Fruit fly (Drosophila melanogaster) whole organism, larva: Measurements from ENCODE around the gene pod1.
A peak's percentile ranks its signal among the peaks of the same experiment; 100 is the strongest.

Experiments
- noc ChIP-seq: fragments of 200-800 bp; sonication (Bioruptor generic); optimal IDR thresholded peaks from 3 replicates; lab custom pipeline; 2019; ENCODE audit warnings: missing biosample characterization, mild to moderate bottlenecking, missing genetic modification characterization, moderate library complexity

Gene pod1

dm6 chrX:6795987-6796691 lies 7.3 kb upstream of the pod1 start:
- no peak for TF ChIP-seq noc (tag; lab: Kevin White, UChicago)

DNA sequence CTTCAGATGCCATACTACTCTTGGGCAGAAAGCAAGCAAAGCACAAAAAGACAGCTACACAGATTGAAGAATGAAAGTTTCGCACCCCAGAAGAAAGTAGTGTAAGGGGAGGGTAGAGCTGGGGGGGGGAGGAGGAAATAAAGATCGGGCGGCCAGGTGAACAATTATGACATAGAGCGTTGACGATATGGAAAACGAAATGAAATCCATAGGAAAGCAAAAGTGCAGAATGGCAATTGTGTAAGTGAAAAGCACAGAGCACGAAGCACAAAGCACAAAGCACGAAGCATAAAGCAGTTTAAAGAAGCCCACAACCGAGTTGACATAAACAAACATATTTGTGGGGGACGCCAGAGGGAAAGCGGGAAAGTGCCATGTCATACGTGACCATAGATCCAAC lies 6.5 kb upstream of the pod1 start:
- TF ChIP-seq noc (tag; lab: Kevin White, UChicago) = no peak

DNA sequence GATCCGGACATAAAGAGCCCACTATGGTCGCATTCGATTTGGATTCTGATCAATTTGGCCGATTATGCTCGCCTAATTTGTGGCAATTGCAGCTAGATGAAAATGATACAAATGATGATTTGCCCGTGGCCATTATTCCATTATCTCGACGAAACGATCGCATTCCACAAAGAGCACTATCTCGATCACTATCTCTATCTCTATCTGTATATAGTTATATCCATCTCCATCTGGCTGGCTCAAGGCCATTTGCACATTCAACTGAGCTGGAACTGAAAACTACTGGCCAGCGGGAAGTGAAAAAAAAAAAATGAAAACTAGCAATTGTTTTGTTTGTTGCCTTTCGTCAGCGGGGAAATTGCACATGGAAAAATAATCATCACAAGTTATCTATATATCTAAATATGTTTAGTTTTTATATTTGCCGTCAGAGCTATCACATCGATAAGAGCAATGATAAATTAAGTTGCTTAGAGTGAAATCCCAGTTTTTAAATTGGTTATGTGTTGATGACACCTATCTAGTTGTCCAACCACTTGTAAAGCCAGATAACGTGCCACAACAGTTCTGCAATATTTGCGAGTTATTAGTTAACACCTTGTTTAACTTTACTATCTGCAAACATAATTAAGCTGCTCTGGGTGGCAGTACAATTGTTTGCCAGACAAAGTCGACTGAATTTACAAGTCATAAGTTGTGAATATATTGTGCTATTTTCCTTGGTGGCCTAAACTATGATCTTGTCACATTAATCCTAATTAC lies 4.0 kb upstream of the pod1 start:
- no peak for TF ChIP-seq noc (tag; lab: Kevin White, UChicago)

DNA sequence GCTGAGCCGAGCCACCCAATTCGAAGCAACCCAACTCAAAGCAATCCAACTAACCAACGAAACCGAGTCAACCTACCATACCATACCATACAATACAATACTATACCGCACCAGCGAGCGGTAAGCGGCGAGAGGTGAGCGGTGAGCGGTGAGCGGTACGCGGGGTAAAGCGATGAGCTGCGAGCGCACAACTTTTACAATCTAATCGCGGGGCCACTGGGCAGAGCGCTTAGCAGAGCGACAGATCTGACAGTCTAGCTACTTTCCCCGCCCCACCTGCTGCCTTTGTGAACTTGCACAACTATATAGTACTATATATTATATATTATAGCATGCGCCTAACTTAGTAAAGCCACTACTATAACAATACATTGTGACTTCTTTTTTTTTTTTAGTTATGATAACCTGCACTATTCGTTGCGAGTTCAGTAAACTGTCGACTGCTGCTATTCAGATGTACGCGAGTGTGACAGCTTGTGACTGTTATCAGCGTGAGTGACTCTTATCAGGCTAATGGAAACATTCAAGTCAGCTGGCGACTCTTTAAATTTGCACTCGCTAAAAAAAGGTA lies 2.7 kb upstream of the pod1 start:
- peak; percentile 92 for TF ChIP-seq noc (tag; lab: Kevin White, UChicago)

- TF ChIP-seq noc (tag; lab: Kevin White, UChicago) = no peak
Measured at dm6 chrX:6802376-6803080, 956 bp upstream of the pod1 start.

dm6 chrX:6803880-6804484 lies 498 bp downstream of the pod1 start:
- TF ChIP-seq noc (tag; lab: Kevin White, UChicago) = no peak

DNA sequence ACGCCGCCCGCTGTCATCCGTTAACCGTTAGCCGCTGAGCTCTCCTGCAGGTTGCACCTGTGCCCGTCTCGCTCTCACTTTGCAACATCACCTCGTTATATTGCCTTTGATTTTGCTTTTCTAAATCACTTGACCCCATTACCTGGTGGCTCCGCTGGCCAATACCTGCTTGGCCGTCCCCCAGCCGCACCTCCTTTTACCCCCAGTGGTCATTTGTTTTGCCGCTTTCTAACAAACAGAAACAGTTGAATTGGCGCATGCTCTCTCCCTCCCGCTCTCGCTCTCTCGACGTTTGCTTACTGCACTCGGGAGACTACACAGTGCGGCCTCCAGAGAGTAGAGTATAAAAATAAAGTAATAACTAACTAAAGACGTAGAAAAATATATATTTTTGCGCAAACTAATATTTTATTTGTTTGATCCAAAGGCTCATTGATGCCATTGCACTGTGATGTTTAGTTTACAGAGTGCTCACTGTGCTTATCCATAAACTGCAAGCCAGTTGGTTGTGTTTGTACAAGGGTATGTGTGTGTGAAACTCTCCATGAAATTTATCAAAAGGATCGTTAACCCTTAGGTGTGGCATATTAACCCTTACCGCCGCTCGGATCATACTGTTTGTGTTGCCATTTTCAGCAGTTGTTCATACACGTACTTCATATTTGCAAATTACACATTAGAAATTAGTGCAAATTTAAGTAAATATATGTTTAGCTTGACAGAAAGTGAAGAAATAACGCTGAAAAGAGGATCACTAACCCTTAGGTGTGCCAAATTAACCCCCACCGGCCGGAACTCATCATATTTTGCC lies 1.2 kb downstream of the pod1 start:
- peak; percentile 71 for TF ChIP-seq noc (tag; lab: Kevin White, UChicago)

- no peak for TF ChIP-seq noc (tag; lab: Kevin White, UChicago)
Measured at dm6 chrX:6805404-6805803, 1.9 kb downstream of the pod1 start.

DNA sequence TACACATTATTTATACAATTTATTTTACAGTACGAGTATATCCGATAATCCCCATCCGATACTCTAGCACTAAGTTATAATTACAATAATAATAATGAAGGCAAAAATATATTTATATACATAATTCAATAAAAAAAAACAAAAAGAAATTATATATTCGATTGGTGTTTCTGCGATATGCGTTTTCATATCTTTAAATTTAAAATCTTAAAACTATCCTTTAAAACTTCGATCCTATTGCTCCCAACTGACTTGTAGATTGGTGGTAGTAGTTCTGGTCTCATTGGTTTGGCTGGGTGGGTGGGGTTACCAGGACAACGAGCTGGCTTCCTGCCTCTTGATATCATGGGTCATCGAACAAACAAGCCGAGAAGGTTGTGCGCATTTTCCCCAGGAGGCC lies 10.2 kb downstream of the pod1 start, which contains the start of gene iav:
Gene iav (plus strand): TSS at position 301 of the 400 bp plus-strand sequence.
- no peak for TF ChIP-seq noc (tag; lab: Kevin White, UChicago)

- TF ChIP-seq noc (tag; lab: Kevin White, UChicago) = no peak
Measured at dm6 chrX:6820703-6821102, 17.2 kb downstream of the pod1 start, which contains the start of the genes Nf-YC and xit. Nf-YC (minus strand) TSS chrX:6820919. xit (plus strand) TSS chrX:6821016.

DNA sequence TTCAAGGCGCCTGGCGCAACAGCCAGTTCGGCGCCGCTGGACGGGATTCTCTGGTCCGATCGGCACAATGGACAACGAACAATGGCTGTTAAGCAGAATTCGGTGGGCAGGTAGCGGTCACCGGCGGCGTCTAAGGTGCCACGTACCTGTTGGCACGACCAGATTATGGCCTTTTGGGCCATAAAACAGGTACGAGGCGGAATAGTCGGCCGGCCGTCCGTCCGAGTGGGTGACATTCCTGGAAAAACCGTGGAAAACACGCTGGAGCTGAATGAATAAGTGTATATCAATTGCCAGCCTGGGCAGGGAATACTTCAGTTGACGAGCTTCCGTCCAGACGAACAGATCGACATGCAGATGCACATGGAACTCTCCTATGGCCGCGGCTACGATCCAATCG lies 19.4 kb downstream of the pod1 start, which contains the start of gene Atx-1:
Gene Atx-1 (plus strand): TSS at position 301 of the 400 bp plus-strand sequence.
- no peak for TF ChIP-seq noc (tag; lab: Kevin White, UChicago)

dm6 chrX:6824203-6824602 lies 20.7 kb downstream of the pod1 start, which contains the start of gene nonC:
nonC (plus strand) TSS chrX:6824496.
- no peak for TF ChIP-seq noc (tag; lab: Kevin White, UChicago)

DNA sequence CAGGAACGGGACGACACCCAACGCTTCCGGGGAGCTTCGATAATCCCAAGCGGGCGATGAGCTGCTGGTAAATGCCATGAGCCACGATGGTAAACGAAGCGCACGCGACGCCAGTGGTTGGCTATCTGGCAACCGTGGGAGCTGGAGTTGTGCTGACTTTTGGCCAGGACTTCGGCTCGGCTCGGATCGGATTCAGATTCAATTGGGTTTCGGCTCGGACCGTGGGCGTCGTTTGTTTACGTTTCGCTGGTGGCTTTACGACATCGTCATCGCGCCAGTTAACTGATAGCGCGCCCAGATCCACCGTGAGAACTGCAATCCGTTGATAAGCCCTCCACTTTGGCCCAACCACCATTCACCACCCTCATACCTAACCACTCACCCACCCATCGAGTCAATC lies 29.1 kb downstream of the pod1 start, which contains the start of gene mAChR-C:
Gene mAChR-C (minus strand): TSS at position 101 of the 400 bp plus-strand sequence.
- TF ChIP-seq noc (tag; lab: Kevin White, UChicago) = no peak

- peak; percentile 81 for TF ChIP-seq noc (tag; lab: Kevin White, UChicago)
Measured at dm6 chrX:6843841-6844440, 40.5 kb downstream of the pod1 start, which contains the start of the genes CG14435 and Tmf. CG14435 (minus strand) TSS chrX:6843921. Tmf (plus strand) TSS chrX:6844341.
